Worm (Caenorhabditis elegans) whole organism, L2 larva: ENCODE data around the gene cfz-2.

Experiments used
- F13H6.1 ChIP-seq: sonication (generic microtip); optimal IDR thresholded peaks from 2 replicates; lab custom pipeline; 2016; ENCODE audit warnings: missing genetic modification characterization, missing compliant biosample characterization
- R02D3.7 ChIP-seq: fragments of 150-350 bp; optimal IDR thresholded peaks from 2 replicates; lab custom pipeline; 2014; ENCODE audit warnings: missing biosample characterization, missing genetic modification characterization
- Y55F3AM.14 ChIP-seq: fragments of 200-800 bp; sonication (Bioruptor generic); optimal IDR thresholded peaks from 2 replicates; lab custom pipeline; 2018; ENCODE audit warnings: mild to moderate bottlenecking, missing genetic modification characterization, missing compliant biosample characterization
- ZK546.5 ChIP-seq: sonication (generic microtip); optimal IDR thresholded peaks from 2 replicates; lab custom pipeline; 2017; ENCODE audit warnings: missing biosample characterization, missing genetic modification characterization
- alr-1 ChIP-seq: fragments of 150-350 bp; optimal IDR thresholded peaks from 2 replicates; lab custom pipeline; 2014; ENCODE audit warnings: missing biosample characterization, missing genetic modification characterization
- aly-2 ChIP-seq: fragments of 150-350 bp; optimal IDR thresholded peaks from 2 replicates; lab custom pipeline; 2014; ENCODE audit warnings: missing biosample characterization, missing genetic modification characterization
- ama-1 ChIP-seq: fragments of 150-350 bp; optimal IDR thresholded peaks from 2 replicates; lab custom pipeline; 2018; ENCODE audit warnings: inconsistent platforms
- ceh-16 ChIP-seq: fragments of 150-350 bp; optimal IDR thresholded peaks from 2 replicates; lab custom pipeline; 2014; ENCODE audit warnings: missing biosample characterization, missing genetic modification characterization
- ceh-82 ChIP-seq: fragments of 150-350 bp; optimal IDR thresholded peaks from 2 replicates; lab custom pipeline; 2014; ENCODE audit warnings: missing biosample characterization, missing genetic modification characterization
- crh-2 ChIP-seq: sonication (generic microtip); optimal IDR thresholded peaks from 2 replicates; lab custom pipeline; 2017; ENCODE audit warnings: missing biosample characterization, missing genetic modification characterization
- egl-27 ChIP-seq: sonication (generic microtip); optimal IDR thresholded peaks from 3 replicates; lab custom pipeline; 2017; ENCODE audit warnings: missing biosample characterization, missing genetic modification reagents, missing genetic modification characterization
- elt-1 ChIP-seq: fragments of 150-350 bp; optimal IDR thresholded peaks from 2 replicates; lab custom pipeline; 2014; ENCODE audit warnings: missing biosample characterization, missing genetic modification characterization
- elt-3 ChIP-seq: sonication (generic microtip); optimal IDR thresholded peaks from 2 replicates; lab custom pipeline; 2017; ENCODE audit warnings: missing biosample characterization, missing genetic modification characterization
- fos-1 ChIP-seq: fragments of 150-350 bp; optimal IDR thresholded peaks from 2 replicates; lab custom pipeline; 2014; ENCODE audit warnings: missing biosample characterization, missing genetic modification characterization
- gmeb-1 ChIP-seq: fragments of 150-350 bp; optimal IDR thresholded peaks from 2 replicates; lab custom pipeline; 2014; ENCODE audit warnings: missing biosample characterization, missing genetic modification characterization
- lin-11 ChIP-seq: fragments of 150-350 bp; sonication (generic microtip); optimal IDR thresholded peaks from 2 replicates; lab custom pipeline; 2014; ENCODE audit warnings: missing biosample characterization, missing genetic modification characterization, inconsistent platforms, mixed read lengths
- lin-13 ChIP-seq: fragments of 150-350 bp; optimal IDR thresholded peaks from 2 replicates; lab custom pipeline; 2014; ENCODE audit warnings: missing biosample characterization, missing genetic modification reagents, missing genetic modification characterization
- lin-39 ChIP-seq: fragments of 150-350 bp; optimal IDR thresholded peaks from 2 replicates; lab custom pipeline; 2014; ENCODE audit warnings: missing biosample characterization, missing genetic modification reagents, missing genetic modification characterization
- lsy-2 ChIP-seq, 2 experiments: fragments of 150-350 bp in 1 of 2; sonication (generic microtip) in 1 of 2; optimal IDR thresholded peaks; 2 replicates each; lab custom pipeline; 2014 to 2017; ENCODE audit warnings: missing biosample characterization in 2 of 2, missing genetic modification characterization in 2 of 2
- mab-5 ChIP-seq: fragments of 150-350 bp; optimal IDR thresholded peaks from 2 replicates; lab custom pipeline; 2014; ENCODE audit warnings: missing biosample characterization, missing genetic modification characterization
- mbf-1 ChIP-seq: sonication (generic microtip); optimal IDR thresholded peaks from 2 replicates; lab custom pipeline; 2017; ENCODE audit warnings: missing biosample characterization, missing genetic modification characterization
- nhr-11 ChIP-seq: fragments of 150-350 bp; optimal IDR thresholded peaks from 2 replicates; lab custom pipeline; 2014; ENCODE audit warnings: missing biosample characterization, missing genetic modification characterization
- nhr-12 ChIP-seq: fragments of 150-350 bp; optimal IDR thresholded peaks from 2 replicates; lab custom pipeline; 2014; ENCODE audit warnings: missing biosample characterization, missing genetic modification characterization
- nhr-129 ChIP-seq: fragments of 150-350 bp; optimal IDR thresholded peaks from 2 replicates; lab custom pipeline; 2014; ENCODE audit warnings: missing biosample characterization, missing genetic modification characterization
- nhr-21 ChIP-seq: fragments of 150-350 bp; optimal IDR thresholded peaks from 2 replicates; lab custom pipeline; 2014; ENCODE audit warnings: missing biosample characterization, missing genetic modification characterization
- nhr-237 ChIP-seq: fragments of 150-350 bp; optimal IDR thresholded peaks from 2 replicates; lab custom pipeline; 2014; ENCODE audit warnings: missing biosample characterization, missing genetic modification characterization
- nhr-25 ChIP-seq: fragments of 150-350 bp; sonication (generic microtip); optimal IDR thresholded peaks from 3 replicates; lab custom pipeline; 2014; ENCODE audit warnings: missing biosample characterization, missing genetic modification characterization
- nhr-6 ChIP-seq: fragments of 150-350 bp; optimal IDR thresholded peaks from 2 replicates; lab custom pipeline; 2014; ENCODE audit warnings: missing biosample characterization, missing genetic modification characterization
- nhr-77 ChIP-seq: fragments of 150-350 bp; optimal IDR thresholded peaks from 2 replicates; lab custom pipeline; 2014; ENCODE audit warnings: missing biosample characterization, missing genetic modification characterization
- peb-1 ChIP-seq: fragments of 150-350 bp; optimal IDR thresholded peaks from 2 replicates; lab custom pipeline; 2014; ENCODE audit warnings: missing biosample characterization, missing genetic modification characterization
- sem-4 ChIP-seq: fragments of 150-350 bp; optimal IDR thresholded peaks from 2 replicates; lab custom pipeline; 2014; ENCODE audit warnings: missing biosample characterization, missing genetic modification reagents, missing genetic modification characterization
- sma-3 ChIP-seq: sonication (generic microtip); optimal IDR thresholded peaks from 2 replicates; lab custom pipeline; 2016; ENCODE audit warnings: missing genetic modification reagents, missing genetic modification characterization, missing compliant biosample characterization
- sma-9 ChIP-seq, 2 experiments: fragments of 150-350 bp in 1 of 2; sonication (generic microtip) in 1 of 2; optimal IDR thresholded peaks; 2 replicates each; lab custom pipeline; 2014 to 2016; ENCODE audit warnings: missing genetic modification characterization in 2 of 2, mild to moderate bottlenecking in 1 of 2, missing biosample characterization in 1 of 2, missing compliant biosample characterization in 1 of 2, missing genetic modification reagents in 1 of 2, moderate library complexity in 1 of 2
- unc-39 ChIP-seq: fragments of 150-350 bp; optimal IDR thresholded peaks from 2 replicates; lab custom pipeline; 2014; ENCODE audit warnings: missing biosample characterization, missing genetic modification characterization
- unc-62 ChIP-seq: fragments of 150-350 bp; optimal IDR thresholded peaks from 2 replicates; lab custom pipeline; 2014; ENCODE audit warnings: missing biosample characterization, missing genetic modification reagents, missing genetic modification characterization
- zag-1 ChIP-seq: fragments of 150-350 bp; optimal IDR thresholded peaks from 2 replicates; lab custom pipeline; 2014; ENCODE audit warnings: missing biosample characterization, missing genetic modification characterization
- ztf-1 ChIP-seq: fragments of 200-800 bp; sonication (Bioruptor generic); conservative IDR thresholded peaks from 2 replicates; pipeline ENCODE4 v1.3.6; 2022; ENCODE audit warnings: missing genetic modification characterization, missing compliant biosample characterization
- ztf-4 ChIP-seq: fragments of 150-350 bp; optimal IDR thresholded peaks from 2 replicates; lab custom pipeline; 2014; ENCODE audit warnings: missing biosample characterization, missing genetic modification characterization

cfz-2 gene

DNA sequence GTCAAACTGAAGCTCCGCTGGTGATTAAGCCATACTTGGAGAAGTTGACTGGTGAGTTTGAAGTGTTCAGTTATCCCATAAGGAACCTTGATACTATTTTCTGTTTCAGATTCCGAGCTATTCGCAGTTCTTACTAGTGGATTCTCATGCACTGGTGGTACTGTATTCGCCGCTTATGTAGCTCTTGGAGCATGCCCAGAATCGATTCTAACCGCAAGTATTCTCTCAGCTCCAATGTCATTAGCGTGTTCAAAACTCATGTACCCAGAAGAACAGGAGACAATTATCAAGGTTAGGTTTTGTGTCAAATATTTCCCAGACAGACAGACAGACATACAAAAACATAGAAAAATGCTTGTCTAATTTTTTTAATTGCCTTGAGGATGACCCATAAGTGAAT is 20.2 kb upstream of the cfz-2 start:
- TF ChIP-seq sem-4 (tag; lab: Kevin White, UChicago): no peak
- no peak for TF ChIP-seq F13H6.1 (tag; lab: Kevin White, UChicago)
- TF ChIP-seq lin-39 (tag; lab: Kevin White, UChicago): no peak
- TF ChIP-seq alr-1 (tag; lab: Kevin White, UChicago): no peak
- no peak for TF ChIP-seq nhr-237 (tag; lab: Kevin White, UChicago)
- no peak for TF ChIP-seq sma-9 (GFP tag; optimal IDR thresholded peaks at IDR 0.05; lab: Kevin White, UChicago)
- no peak for TF ChIP-seq sma-9 (tag; optimal IDR thresholded peaks at IDR 0.05; lab: Kevin White, UChicago)
- no peak for TF ChIP-seq unc-39 (tag; lab: Kevin White, UChicago)
- TF ChIP-seq nhr-11 (tag; lab: Kevin White, UChicago): no peak
- TF ChIP-seq gmeb-1 (tag; lab: Kevin White, UChicago): no peak

ce11 chrV:3463514-3463913 is 18.8 kb upstream of the cfz-2 start, which contains the start of gene slc-28.1:
Gene slc-28.1, plus strand, starts transcription at chrV:3463814.
- TF ChIP-seq F13H6.1 (tag; lab: Kevin White, UChicago): no peak
- no peak for TF ChIP-seq lsy-2 (tag; optimal IDR thresholded peaks at IDR 0.05; lab: Kevin White, UChicago)
- TF ChIP-seq fos-1: no peak
- TF ChIP-seq nhr-6: no peak
- TF ChIP-seq nhr-237 (tag; lab: Kevin White, UChicago): no peak
- TF ChIP-seq elt-3: no peak

ce11 chrV:3459919-3460318 is 15.2 kb upstream of the cfz-2 start, which contains the start of gene slc-28.2:
Gene slc-28.2, plus strand, starts transcription at chrV:3460219.
- TF ChIP-seq F13H6.1 (tag; lab: Kevin White, UChicago): no peak
- TF ChIP-seq ceh-16 (tag; lab: Kevin White, UChicago): no peak
- TF ChIP-seq nhr-129 (tag; lab: Kevin White, UChicago): no peak
- no peak for TF ChIP-seq mab-5
- no peak for TF ChIP-seq alr-1 (tag; lab: Kevin White, UChicago)
- TF ChIP-seq ztf-1: no peak
- TF ChIP-seq lsy-2 (tag; optimal IDR thresholded peaks at IDR 0.05; lab: Kevin White, UChicago): no peak
- TF ChIP-seq ceh-82 (tag; lab: Kevin White, UChicago): no peak
- TF ChIP-seq nhr-77 (tag; lab: Kevin White, UChicago): no peak
- no peak for TF ChIP-seq nhr-25
- no peak for TF ChIP-seq ama-1 (lab: Kevin White, UChicago)
- TF ChIP-seq ztf-4 (tag; lab: Kevin White, UChicago): no peak
- TF ChIP-seq nhr-12 (tag; lab: Kevin White, UChicago): no peak
- no peak for TF ChIP-seq zag-1
- TF ChIP-seq nhr-21: no peak
- no peak for TF ChIP-seq peb-1 (tag; lab: Kevin White, UChicago)
- TF ChIP-seq Y55F3AM.14 (GFP tag; lab: Kevin White, UChicago): no peak
- TF ChIP-seq mbf-1 (tag; lab: Kevin White, UChicago): no peak
- TF ChIP-seq nhr-6: no peak
- TF ChIP-seq aly-2 (tag; lab: Kevin White, UChicago): no peak

DNA sequence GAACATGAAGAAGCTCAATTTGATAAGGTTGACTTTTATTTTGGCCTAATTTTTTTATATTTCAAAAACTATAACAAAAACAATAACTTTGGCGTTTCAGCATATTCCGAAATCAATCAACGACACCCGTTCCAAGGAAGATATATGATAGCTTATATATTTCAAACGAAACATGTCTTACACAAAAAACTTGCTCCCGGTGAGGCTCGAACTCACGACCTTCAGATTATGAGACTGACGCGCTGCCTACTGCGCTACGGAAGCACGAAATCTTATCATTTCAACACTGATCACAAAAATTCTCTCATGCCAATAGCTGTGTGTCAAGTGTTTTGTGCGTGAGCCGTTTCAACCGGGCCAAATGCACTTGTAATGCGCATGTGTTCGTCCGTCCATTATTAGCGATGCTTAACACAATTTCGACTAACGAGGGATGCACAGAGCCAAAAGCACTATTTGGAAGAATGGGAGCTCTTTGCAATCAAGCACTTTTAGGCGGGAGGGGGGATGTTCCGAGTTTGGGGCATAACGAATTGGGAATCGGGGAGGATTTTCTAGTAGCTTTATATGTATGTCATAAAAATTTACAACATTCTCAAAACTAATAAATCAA is 10.6 kb upstream of the cfz-2 start:
- TF ChIP-seq zag-1 (no peak), lin-11 (tag; lab: Kevin White, UChicago) (no peak), ZK546.5 (tag; lab: Kevin White, UChicago) (no peak), lin-13 (GFP tag; lab: Kevin White, UChicago) (no peak), crh-2 (tag; lab: Kevin White, UChicago) (no peak), F13H6.1 (tag; lab: Kevin White, UChicago) (no peak), sma-3 (GFP tag; lab: Kevin White, UChicago) (no peak), nhr-11 (tag; lab: Kevin White, UChicago) (no peak), mab-5 (no peak), ama-1 (lab: Kevin White, UChicago) (no peak), peb-1 (tag; lab: Kevin White, UChicago) (no peak), sma-9 (GFP tag; optimal IDR thresholded peaks at IDR 0.05; lab: Kevin White, UChicago) (no peak), sma-9 (tag; optimal IDR thresholded peaks at IDR 0.05; lab: Kevin White, UChicago) (no peak), unc-62 (no peak), R02D3.7 (no peak), elt-1 (tag; lab: Kevin White, UChicago) (no peak), elt-3 (no peak), egl-27 (no peak), mbf-1 (tag; lab: Kevin White, UChicago) (no peak)
